Worm (Caenorhabditis elegans): Measurements from ENCODE around the gene C28F5.1.

DNA sequence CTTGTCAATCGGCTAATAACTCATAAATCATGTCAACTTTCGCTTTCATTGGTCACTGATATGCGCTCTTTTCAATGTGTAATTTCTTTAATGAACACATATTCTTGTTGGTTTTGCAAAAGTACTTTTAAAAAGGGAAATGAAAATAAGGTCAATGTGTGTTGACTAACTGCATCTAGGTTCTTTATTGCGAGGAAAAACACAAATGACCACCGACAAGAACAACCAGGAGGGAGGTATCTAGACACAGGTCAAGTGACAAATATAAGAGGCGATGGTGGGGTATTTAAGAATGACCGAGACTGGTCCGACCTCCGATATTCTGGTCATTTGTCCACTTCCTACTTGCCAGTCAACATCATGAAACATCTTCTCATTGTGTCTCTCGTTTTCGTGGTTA is 9.0 kb upstream of the C28F5.1 start, which contains the start of gene spi-1:
- no peak for TF ChIP-seq fos-1 (tag; optimal IDR thresholded peaks at IDR 0.05)
- no peak for TF ChIP-seq snpc-4 (tag; optimal IDR thresholded peaks at IDR 0.05)
- no peak for TF ChIP-seq nhr-28 (tag; optimal IDR thresholded peaks at IDR 0.05)
- TF ChIP-seq elt-3 (tag; optimal IDR thresholded peaks at IDR 0.05) = no peak
- no peak for TF ChIP-seq aly-2 (tag; optimal IDR thresholded peaks at IDR 0.05)
- TF ChIP-seq jun-1 (tag; optimal IDR thresholded peaks at IDR 0.05) = no peak
- TF ChIP-seq nhr-11 (tag; optimal IDR thresholded peaks at IDR 0.05) = no peak
- no peak for TF ChIP-seq nhr-237 (tag; optimal IDR thresholded peaks at IDR 0.05)
- no peak for TF ChIP-seq egl-27 (tag; optimal IDR thresholded peaks at IDR 0.05)

Data from whole organism, L3 larva.